Fruit fly (Drosophila melanogaster): ENCODE measurements around the gene CG6959.

The CG6959 gene

DNA sequence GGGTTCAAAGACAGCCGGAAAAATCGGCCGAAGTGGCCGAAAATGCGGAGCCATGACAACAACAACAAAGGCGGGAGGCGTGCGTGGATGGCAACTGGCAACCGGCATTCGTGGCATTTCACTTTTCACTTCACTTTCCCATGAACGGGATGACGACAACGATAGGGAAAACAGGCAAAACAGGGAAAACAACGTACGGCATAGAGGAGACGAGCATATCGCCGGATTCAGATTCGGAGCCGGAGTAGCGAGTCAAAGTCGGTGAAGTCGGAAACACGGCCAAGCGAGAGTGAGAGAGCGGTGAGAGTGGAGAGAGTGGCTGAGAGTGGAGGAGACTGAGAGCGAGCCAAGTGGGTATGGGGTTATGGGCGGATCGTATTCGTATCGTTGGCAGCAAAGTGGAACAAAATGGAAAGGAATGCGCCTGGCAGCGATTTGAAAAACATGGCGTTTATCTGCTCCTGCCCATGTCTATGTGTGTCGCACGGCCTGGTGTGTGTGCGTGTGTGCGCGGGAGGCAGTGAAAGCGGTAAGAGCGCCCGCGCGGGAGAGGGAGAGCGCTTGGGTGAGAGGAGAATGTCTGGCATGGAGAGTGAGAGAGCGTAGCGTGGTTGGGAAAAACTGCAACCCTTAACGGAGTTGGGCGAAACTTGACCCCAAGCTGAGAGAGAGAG is 95.8 kb downstream of the CG6959 start:
- TF ChIP-seq Pif1A (GFP tag; optimal IDR thresholded peaks at IDR 0.05), result peak; percentile 5
- no peak for TF ChIP-seq CG32121 (GFP tag; IDR thresholded peaks at IDR 0.05)
- peak; percentile 50 for TF ChIP-seq CG13204 (GFP tag; optimal IDR thresholded peaks at IDR 0.05)
- TF ChIP-seq CG8159 (tag; optimal IDR thresholded peaks at IDR 0.05), result no peak
- no peak for TF ChIP-seq CG15710 (tag; optimal IDR thresholded peaks at IDR 0.05)
- TF ChIP-seq Snoo (tag; optimal IDR thresholded peaks at IDR 0.05), result no peak
- TF ChIP-seq CG14655 (GFP tag; optimal IDR thresholded peaks at IDR 0.05), result peak; percentile 44
- TF ChIP-seq D1 (tag; optimal IDR thresholded peaks at IDR 0.05), result no peak
- peak; percentile 53 for TF ChIP-seq CG8301 (tag; optimal IDR thresholded peaks at IDR 0.05)
- TF ChIP-seq EcR (GFP tag; optimal IDR thresholded peaks at IDR 0.05), result peak; percentile 3
- no peak for TF ChIP-seq rn (GFP tag; IDR thresholded peaks at IDR 0.05)
- no peak for TF ChIP-seq fd96Ca (GFP tag; IDR thresholded peaks at IDR 0.05)
- no peak for TF ChIP-seq CG17806 (tag; optimal IDR thresholded peaks at IDR 0.05)
- no peak for TF ChIP-seq CG34367 (tag; optimal IDR thresholded peaks at IDR 0.05)
- TF ChIP-seq CG4496 (GFP tag; IDR thresholded peaks at IDR 0.05), result no peak; the same call in 2 of the 3 replicates
- no peak for TF ChIP-seq CG9948 (tag; optimal IDR thresholded peaks at IDR 0.05)
- no peak for TF ChIP-seq Pif1B (GFP tag; optimal IDR thresholded peaks at IDR 0.05)
- TF ChIP-seq gl (tag; optimal IDR thresholded peaks at IDR 0.05), result no peak
- TF ChIP-seq CG12605 (GFP tag; IDR thresholded peaks at IDR 0.05), result no peak
- TF ChIP-seq CG10348 (GFP tag; IDR thresholded peaks at IDR 0.05), result no peak
- TF ChIP-seq Ets98B (GFP tag; IDR thresholded peaks at IDR 0.05), result peak; percentile 40; the same call in 1 of the 2 replicates
